Worm (Caenorhabditis elegans): ENCODE data around the gene fnip-2.
A peak's percentile ranks its signal among the peaks of the same experiment; 100 is the strongest.

DNA sequence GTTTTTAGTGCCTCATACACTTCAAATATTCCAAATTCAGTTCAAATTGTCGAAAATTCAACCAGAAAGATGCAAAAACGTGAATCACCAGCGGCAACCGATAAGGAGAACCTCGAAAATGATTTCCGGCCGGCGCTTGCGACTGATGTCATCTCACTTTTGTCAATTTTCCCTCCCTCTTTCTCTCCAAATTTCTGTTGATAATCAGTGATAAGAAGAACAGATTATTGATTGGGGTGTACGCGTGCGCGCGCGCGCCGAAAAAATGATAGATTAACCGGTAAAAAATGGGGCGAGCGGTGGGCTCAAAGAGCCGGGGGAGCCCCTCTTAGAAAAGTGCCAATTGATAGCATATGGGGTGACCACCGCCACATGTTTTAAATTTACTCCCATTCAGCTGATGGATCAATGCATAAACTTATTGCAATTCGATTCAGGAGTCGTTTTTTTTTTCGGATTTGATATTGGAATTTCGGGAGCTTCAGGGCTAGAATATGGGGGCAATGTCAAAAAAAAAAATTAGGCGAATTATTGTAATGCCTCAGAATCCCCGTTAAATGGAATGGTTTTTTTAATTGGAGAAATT, 61.9 kb downstream of the fnip-2 start:
- TF ChIP-seq mxl-3 (GFP tag; optimal IDR thresholded peaks at IDR 0.05): peak; percentile 50
- no peak for TF ChIP-seq nhr-25 (tag; optimal IDR thresholded peaks at IDR 0.05; ENCODE audit: borderline replicate concordance, insufficient read depth)
- peak; percentile 88 for TF ChIP-seq pqm-1 (tag; optimal IDR thresholded peaks at IDR 0.05)
- no peak for TF ChIP-seq jun-1 (tag; optimal IDR thresholded peaks at IDR 0.05)
- TF ChIP-seq sdz-12 (GFP tag; optimal IDR thresholded peaks at IDR 0.05): no peak
- TF ChIP-seq unc-39 (tag; optimal IDR thresholded peaks at IDR 0.05): no peak
- no peak for TF ChIP-seq lsy-2 (tag; optimal IDR thresholded peaks at IDR 0.05)
- TF ChIP-seq ceh-20 (GFP tag; IDR thresholded peaks at IDR 0.05): no peak
- TF ChIP-seq ZK337.2 (GFP tag; IDR thresholded peaks at IDR 0.05): no peak
- TF ChIP-seq egl-27 (tag; optimal IDR thresholded peaks at IDR 0.05): no peak
- no peak for TF ChIP-seq lir-3 (tag; optimal IDR thresholded peaks at IDR 0.05)

Measured in whole organism, L4 larva.